Worm (Caenorhabditis elegans) whole organism, late embryonic: ENCODE data around the gene str-96.

Experiments used
- Y22D7AL.16 ChIP-seq: sonication (generic microtip); optimal IDR thresholded peaks from 2 replicates; lab custom pipeline; 2016; ENCODE audit warnings: missing genetic modification characterization, missing compliant biosample characterization
- ama-1 ChIP-seq: fragments of 150-350 bp; optimal IDR thresholded peaks from 2 replicates; lab custom pipeline; 2014
- ceh-31 ChIP-seq: sonication (generic microtip); optimal IDR thresholded peaks from 2 replicates; lab custom pipeline; 2016; ENCODE audit warnings: missing genetic modification characterization, missing compliant biosample characterization
- elt-2 ChIP-seq: sonication (generic microtip); optimal IDR thresholded peaks from 2 replicates; lab custom pipeline; 2016; ENCODE audit warnings: missing genetic modification reagents, missing genetic modification characterization, missing compliant biosample characterization
- lin-11 ChIP-seq: fragments of 200-800 bp; sonication (Bioruptor generic); optimal IDR thresholded peaks from 2 replicates; lab custom pipeline; 2018; ENCODE audit warnings: mild to moderate bottlenecking, missing genetic modification characterization, missing compliant biosample characterization
- pag-3 ChIP-seq: sonication (generic microtip); optimal IDR thresholded peaks from 2 replicates; lab custom pipeline; 2016; ENCODE audit warnings: missing compliant biosample characterization, missing genetic modification characterization, borderline replicate concordance
- pha-4 ChIP-seq: fragments of 150-350 bp; optimal IDR thresholded peaks from 2 replicates; lab custom pipeline; 2018; ENCODE audit warnings: missing biosample characterization, missing genetic modification reagents, missing genetic modification characterization
- pqm-1 ChIP-seq: sonication (generic microtip); optimal IDR thresholded peaks from 2 replicates; lab custom pipeline; 2016; ENCODE audit warnings: missing genetic modification characterization, missing compliant biosample characterization

DNA sequence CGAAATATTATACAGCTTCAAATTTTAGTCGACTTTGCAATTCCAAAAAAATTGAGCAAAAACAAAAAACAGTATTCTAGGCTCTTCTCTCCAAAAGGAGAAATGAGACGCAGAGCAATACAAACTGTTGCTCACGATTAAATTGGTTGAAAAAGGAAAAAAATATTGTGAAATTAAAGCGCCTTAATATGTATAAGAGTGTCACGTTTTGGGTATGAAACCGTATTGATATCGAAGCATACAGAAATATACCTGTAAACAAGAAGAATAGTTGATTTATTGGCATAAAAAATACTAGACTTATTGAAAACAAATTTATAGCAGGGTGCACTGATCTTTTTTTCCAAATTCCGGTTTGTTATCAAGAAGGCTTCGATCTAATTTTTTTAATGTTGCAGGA, 28.0 kb downstream of the str-96 start, which contains the start of gene M01B2.13:
- TF ChIP-seq ceh-31 (tag; lab: Kevin White, UChicago) = no peak
- no peak for TF ChIP-seq lin-11 (tag; lab: Kevin White, UChicago)
- no peak for TF ChIP-seq ama-1 (lab: Kevin White, UChicago)
- no peak for TF ChIP-seq pag-3 (tag; lab: Kevin White, UChicago)
- no peak for TF ChIP-seq elt-2 (tag; lab: Kevin White, UChicago)
- no peak for TF ChIP-seq Y22D7AL.16 (tag; lab: Kevin White, UChicago)
- no peak for TF ChIP-seq pha-4 (tag; lab: Kevin White, UChicago)
- no peak for TF ChIP-seq pqm-1 (tag; lab: Kevin White, UChicago)
